Fruit fly (Drosophila melanogaster) whole organism, pupa: ENCODE data around the gene mad2.

ENCODE experiments used
- CG10348 ChIP-seq: fragments of 200-800 bp; sonication (Bioruptor generic); IDR thresholded peaks from 2 replicates; pipeline ENCODE4 v1.3.6; 2022; ENCODE audit warnings: missing biosample characterization, missing genetic modification characterization
- CG13204 ChIP-seq: fragments of 200-800 bp; sonication (Bioruptor generic); optimal IDR thresholded peaks from 2 replicates; lab custom pipeline; 2018; ENCODE audit warnings: missing biosample characterization, mild to moderate bottlenecking, missing genetic modification characterization, moderate library complexity
- CG14655 ChIP-seq: fragments of 200-800 bp; sonication (Bioruptor generic); optimal IDR thresholded peaks from 3 replicates; lab custom pipeline; 2017; ENCODE audit warnings: mild to moderate bottlenecking, missing biosample characterization, missing genetic modification reagents, missing genetic modification characterization
- CG32121 ChIP-seq: fragments of 200-800 bp; sonication (Bioruptor generic); IDR thresholded peaks from 2 replicates; pipeline ENCODE4 v1.3.6; 2022; ENCODE audit warnings: missing biosample characterization, missing genetic modification characterization
- CG4496 ChIP-seq: fragments of 200-800 bp; sonication (Bioruptor generic); IDR thresholded peaks from 3 replicates; pipeline ENCODE4 v1.3.6; 2022; ENCODE audit warnings: missing biosample characterization, missing genetic modification characterization
- CG8159 ChIP-seq: fragments of 200-800 bp; sonication (Bioruptor generic); optimal IDR thresholded peaks from 3 replicates; lab custom pipeline; 2018; ENCODE audit warnings: missing biosample characterization, mild to moderate bottlenecking, missing genetic modification characterization, moderate library complexity
- CG9948 ChIP-seq: fragments of 200-800 bp; sonication (Bioruptor generic); optimal IDR thresholded peaks from 2 replicates; lab custom pipeline; 2018; ENCODE audit warnings: missing biosample characterization, mild to moderate bottlenecking, missing genetic modification characterization, moderate library complexity
- Ets98B ChIP-seq: fragments of 200-800 bp; sonication (Bioruptor generic); IDR thresholded peaks from 2 replicates; pipeline ENCODE4 v1.3.6; 2022; ENCODE audit warnings: missing biosample characterization, missing genetic modification characterization
- Pif1A ChIP-seq: fragments of 200-800 bp; sonication (Bioruptor generic); optimal IDR thresholded peaks from 3 replicates; lab custom pipeline; 2016; ENCODE audit warnings: missing biosample characterization, missing genetic modification characterization
- Pif1B ChIP-seq: fragments of 200-800 bp; sonication (Bioruptor generic); optimal IDR thresholded peaks from 3 replicates; lab custom pipeline; 2016; ENCODE audit warnings: missing biosample characterization, missing genetic modification characterization
- Snoo ChIP-seq: fragments of 200-800 bp; sonication (Bioruptor generic); optimal IDR thresholded peaks from 3 replicates; lab custom pipeline; 2017; ENCODE audit warnings: missing biosample characterization, mild to moderate bottlenecking, missing genetic modification characterization, inconsistent platforms
- gl ChIP-seq: fragments of 200-800 bp; sonication (Bioruptor generic); optimal IDR thresholded peaks from 2 replicates; lab custom pipeline; 2018; ENCODE audit warnings: missing biosample characterization, mild to moderate bottlenecking, missing genetic modification characterization
- rn ChIP-seq: fragments of 200-800 bp; sonication (Bioruptor generic); IDR thresholded peaks from 2 replicates; pipeline ENCODE4 v1.3.6; 2022; ENCODE audit warnings: missing biosample characterization, missing genetic modification characterization

- no peak for TF ChIP-seq Ets98B (GFP tag; lab: Robert Waterston, UW)
- TF ChIP-seq CG13204 (GFP tag; lab: Kevin White, UChicago), result no peak
- TF ChIP-seq CG8159 (tag; lab: Kevin White, UChicago), result peak; percentile 39
- TF ChIP-seq CG14655 (GFP tag; lab: Kevin White, UChicago), result no peak
- peak; percentile 6 for TF ChIP-seq CG9948 (tag; lab: Kevin White, UChicago)
- TF ChIP-seq gl (tag; lab: Kevin White, UChicago), result no peak
- no peak for TF ChIP-seq rn (GFP tag; lab: Robert Waterston, UW)
- TF ChIP-seq Snoo (tag; lab: Kevin White, UChicago), result no peak
- TF ChIP-seq CG4496, result no peak
- TF ChIP-seq CG32121, result no peak
- TF ChIP-seq Pif1B, result no peak
- TF ChIP-seq CG10348 (GFP tag; lab: Robert Waterston, UW), result no peak
- peak; percentile 12 for TF ChIP-seq Pif1A (GFP tag; lab: Kevin White, UChicago)
These were observed 12.6 kb upstream of the mad2 start for dm6 chr3L:5825483-5825882.
